Fruit fly (Drosophila melanogaster): Measurements from ENCODE around the gene TBC1D5.

The TBC1D5 gene

dm6 chr3R:13264061-13264661 is 7.7 kb downstream of the TBC1D5 start, which contains the start of gene Ravus (continued):
- TF ChIP-seq Bteb2 (GFP tag; optimal IDR thresholded peaks at IDR 0.05) (peak; percentile 49), CG7963 (GFP tag; IDR thresholded peaks at IDR 0.05; ENCODE audit: partially characterized antibody) (no peak), E2f2 (GFP tag; IDR thresholded peaks at IDR 0.05) (peak; percentile 73), Ravus (GFP tag; IDR thresholded peaks at IDR 0.05) (peak; percentile 22; the same call in 1 of the 2 replicates), Sox100B (GFP tag; optimal IDR thresholded peaks at IDR 0.05) (no peak), CG6683 (GFP tag; optimal IDR thresholded peaks at IDR 0.05) (no peak), twi (tag; optimal IDR thresholded peaks at IDR 0.05) (peak; percentile 53), Aef1 (GFP tag; IDR thresholded peaks at IDR 0.05) (0 out of 3 replicates have a peak, but pooled peaks have one; percentile 29), CG16815 (GFP tag; optimal IDR thresholded peaks at IDR 0.05) (peak; percentile 13), gcm2 (GFP tag; optimal IDR thresholded peaks at IDR 0.05) (no peak), CG11723 (GFP tag; optimal IDR thresholded peaks at IDR 0.05) (no peak), CG8359 (GFP tag; optimal IDR thresholded peaks at IDR 0.05; ENCODE audit: borderline replicate concordance) (no peak), CG10979 (tag; optimal IDR thresholded peaks at IDR 0.05) (peak; percentile 14), CG9876 (GFP tag; optimal IDR thresholded peaks at IDR 0.05) (no peak), sd (tag; optimal IDR thresholded peaks at IDR 0.05) (no peak), NK7.1 (GFP tag; optimal IDR thresholded peaks at IDR 0.05) (no peak), Bgb (GFP tag; IDR thresholded peaks at IDR 0.05; ENCODE audit: partially characterized antibody) (no peak), ranshi (GFP tag; IDR thresholded peaks at IDR 0.05) (peak; percentile 26; the same call in 1 of the 2 replicates), CG33213 (GFP tag; optimal IDR thresholded peaks at IDR 0.05) (peak; percentile 47), chn (GFP tag; optimal IDR thresholded peaks at IDR 0.05) (no peak), vnd (GFP tag; IDR thresholded peaks at IDR 0.05; ENCODE audit: partially characterized antibody) (no peak), CG12104 (GFP tag; optimal IDR thresholded peaks at IDR 0.05) (no peak), HLHmδ (GFP tag; optimal IDR thresholded peaks at IDR 0.05) (no peak), CG5245 (GFP tag; optimal IDR thresholded peaks at IDR 0.05) (no peak), so (GFP tag; IDR thresholded peaks at IDR 0.05) (no peak), CG6272 (GFP tag; IDR thresholded peaks at IDR 0.05) (no peak), dysf (GFP tag; IDR thresholded peaks at IDR 0.05) (peak; percentile 25; the same call in 1 of the 3 replicates), bsh (GFP tag; optimal IDR thresholded peaks at IDR 0.05) (peak in 1 of 2 experiments; percentile 27), Doc3 (GFP tag; IDR thresholded peaks at IDR 0.05; ENCODE audit: partially characterized antibody) (no peak), Doc2 (GFP tag; IDR thresholded peaks at IDR 0.05) (no peak), CG16863 (GFP tag; optimal IDR thresholded peaks at IDR 0.05) (no peak), crc (GFP tag; optimal IDR thresholded peaks at IDR 0.05) (no peak), CrebB (tag; optimal IDR thresholded peaks at IDR 0.05) (no peak), zen (tag; optimal IDR thresholded peaks at IDR 0.05) (peak; percentile 48), CG32532 (GFP tag; IDR thresholded peaks at IDR 0.05) (peak; percentile 53), mam (GFP tag; optimal IDR thresholded peaks at IDR 0.05) (peak; percentile 50), da (GFP tag; optimal IDR thresholded peaks at IDR 0.05) (no peak), E2f1 (GFP tag; IDR thresholded peaks at IDR 0.05) (no peak), Antp (GFP tag; optimal IDR thresholded peaks at IDR 0.05) (peak; percentile 8), pum (GFP tag; optimal IDR thresholded peaks at IDR 0.05) (peak; percentile 33), gem (tag; optimal IDR thresholded peaks at IDR 0.05) (no peak), dimm (GFP tag; IDR thresholded peaks at IDR 0.05) (no peak), Ada2b (GFP tag; IDR thresholded peaks at IDR 0.05) (0 out of 2 replicates have a peak, but pooled peaks have one; percentile 5), dm (GFP tag; optimal IDR thresholded peaks at IDR 0.05) (peak; percentile 45), CG16779 (GFP tag; IDR thresholded peaks at IDR 0.05) (no peak), lab (GFP tag; optimal IDR thresholded peaks at IDR 0.05) (no peak), jumu (GFP tag; optimal IDR thresholded peaks at IDR 0.05) (peak; percentile 35), CoRest (tag; optimal IDR thresholded peaks at IDR 0.05) (peak; percentile 79), inv (GFP tag; IDR thresholded peaks at IDR 0.05; ENCODE audit: partially characterized antibody) (no peak), CG3163 (GFP tag; optimal IDR thresholded peaks at IDR 0.05) (no peak)

Measured in whole organism, embryonic.